Worm (Caenorhabditis elegans) whole organism, dauer: ENCODE measurements around the gene C08B6.3.

Experiments
- unc-62 ChIP-seq: sonication (generic microtip); optimal IDR thresholded peaks from 2 replicates; lab custom pipeline; 2017; ENCODE audit warnings: missing biosample characterization, missing genetic modification reagents, missing genetic modification characterization

The C08B6.3 gene

DNA sequence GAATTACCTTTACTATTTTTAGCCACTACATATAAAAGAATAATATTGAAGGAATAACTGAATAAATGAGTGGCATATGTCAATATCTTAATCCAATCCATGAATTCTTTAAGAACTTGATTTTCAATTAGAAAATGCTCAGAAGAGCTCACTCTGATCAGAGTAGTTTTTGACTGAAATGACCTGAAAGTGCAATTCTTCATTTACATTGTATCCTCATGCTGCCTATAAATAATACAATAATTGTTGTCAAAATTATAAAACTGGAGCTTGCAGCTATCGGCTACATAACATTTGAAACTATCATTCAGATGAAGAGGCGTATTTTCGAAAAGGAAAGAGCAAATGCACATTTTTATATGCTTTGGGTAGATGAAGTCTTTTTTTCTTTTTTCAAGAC lies 10.6 kb upstream of the C08B6.3 start, which contains the start of gene srxa-19:
Gene srxa-19 (minus strand): TSS at position 101 of the 400 bp plus-strand sequence.
- no peak for TF ChIP-seq unc-62 (GFP tag; lab: Kevin White, UChicago)

DNA sequence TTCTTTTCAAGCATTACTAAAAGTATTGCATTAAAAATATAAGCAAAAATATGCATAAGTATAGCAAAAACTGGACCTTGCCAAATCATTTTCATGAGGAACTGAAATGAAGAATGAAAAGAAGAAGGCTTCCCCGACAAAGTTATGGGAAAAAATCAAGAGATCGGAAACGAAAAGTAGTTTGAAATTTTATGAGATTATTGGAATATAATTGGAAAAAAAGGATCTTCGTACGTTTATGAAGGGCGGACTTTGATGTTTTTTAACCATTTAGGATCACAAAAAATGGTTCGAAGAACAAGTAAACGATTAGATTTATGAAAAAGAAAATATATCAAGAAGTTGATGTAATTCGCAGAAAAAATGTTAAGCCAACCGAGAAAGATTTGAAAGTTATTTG lies 8.8 kb upstream of the C08B6.3 start, which contains the start of gene srxa-18:
Gene srxa-18 (minus strand): TSS at position 100 of the 400 bp plus-strand sequence.
- TF ChIP-seq unc-62 (GFP tag; lab: Kevin White, UChicago) = no peak

DNA sequence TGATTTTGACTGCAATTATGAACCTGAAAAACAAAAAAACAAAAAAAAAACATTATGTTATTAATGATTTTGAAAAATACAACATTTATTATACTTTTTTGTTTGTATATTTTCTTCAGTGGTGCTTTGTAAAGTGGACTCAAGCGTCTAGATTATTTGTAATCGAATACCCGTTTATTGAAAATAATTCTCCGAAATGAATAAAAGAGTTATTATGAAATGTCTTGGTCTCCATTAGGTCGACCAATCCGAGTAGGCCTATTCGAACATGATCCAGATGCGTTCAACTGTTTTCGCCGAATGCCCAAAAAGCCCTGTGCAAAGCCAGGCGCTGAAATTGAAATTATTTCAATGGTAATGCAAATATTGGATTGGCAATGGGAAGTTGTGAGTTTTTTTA lies 5.4 kb upstream of the C08B6.3 start, which contains the start of gene C08B6.5:
Gene C08B6.5 (plus strand): TSS at position 301 of the 400 bp plus-strand sequence.
- no peak for TF ChIP-seq unc-62 (GFP tag; lab: Kevin White, UChicago)

DNA sequence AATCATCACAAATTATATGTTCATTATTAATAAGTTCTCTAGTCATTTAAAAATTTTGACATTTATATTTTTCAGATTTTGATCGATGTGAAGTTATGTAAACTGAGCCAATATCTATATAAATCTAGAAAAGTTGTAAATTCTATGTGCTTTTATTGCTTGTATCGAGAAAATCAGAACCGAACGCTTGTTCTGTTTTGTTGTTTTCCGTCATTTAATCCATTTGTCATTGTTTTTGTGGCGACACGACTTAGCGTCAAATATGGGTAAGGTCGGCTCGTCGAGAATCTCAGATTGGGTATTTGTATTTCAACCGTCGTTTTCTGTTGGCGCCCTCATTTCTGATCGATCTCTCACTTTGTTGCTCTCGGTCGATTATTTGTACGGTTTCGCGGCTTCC lies 2.2 kb upstream of the C08B6.3 start, which contains the start of gene cht-5:
Gene cht-5 (plus strand): TSS at position 301 of the 400 bp plus-strand sequence.
- TF ChIP-seq unc-62 (GFP tag; lab: Kevin White, UChicago) = no peak

- TF ChIP-seq unc-62 (GFP tag; lab: Kevin White, UChicago) = no peak
Measured at ce11 chrV:10111129-10111528, 958 bp downstream of the C08B6.3 start.

DNA sequence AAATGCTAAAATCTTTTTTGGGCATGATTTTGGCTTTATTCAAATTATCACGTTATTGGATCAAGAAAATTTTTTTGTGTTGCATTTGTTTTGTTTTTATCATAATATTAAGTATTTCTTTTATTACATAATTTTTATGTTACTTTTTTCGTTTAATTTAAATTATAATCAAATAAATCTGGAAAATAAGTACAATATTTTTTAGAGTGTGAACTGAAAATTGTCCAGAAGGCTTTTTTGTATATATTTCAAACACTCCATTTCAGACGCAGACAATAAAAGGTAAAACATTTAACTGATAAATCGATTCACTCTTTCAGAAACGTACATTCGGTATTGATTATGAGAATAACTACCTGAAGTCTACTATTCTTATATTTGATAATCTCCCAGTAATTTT lies 4.8 kb downstream of the C08B6.3 start, which contains the start of gene C08B6.11:
Gene C08B6.11 (plus strand): TSS at position 301 of the 400 bp plus-strand sequence.
- no peak for TF ChIP-seq unc-62 (GFP tag; lab: Kevin White, UChicago)

DNA sequence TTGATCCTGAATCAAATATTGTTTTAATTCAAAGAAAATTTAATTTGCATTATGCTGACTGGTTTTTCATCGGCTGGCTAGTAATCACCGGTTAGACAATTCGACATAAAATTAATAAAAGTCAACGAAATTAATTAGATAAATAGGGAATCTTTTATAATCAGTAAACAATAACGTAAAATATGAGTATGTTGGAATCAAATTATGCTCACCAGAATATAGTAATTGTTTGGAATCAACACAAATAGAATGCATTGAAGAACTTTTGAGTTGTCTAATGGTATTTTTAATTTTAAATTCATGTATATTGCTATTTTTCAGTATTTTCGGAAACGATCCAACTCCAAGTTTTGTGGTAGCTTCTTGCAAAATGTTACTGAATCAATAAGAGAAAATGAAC lies 6.7 kb downstream of the C08B6.3 start, which contains the start of gene C08B6.2:
Gene C08B6.2 (plus strand): TSS at position 301 of the 400 bp plus-strand sequence.
- TF ChIP-seq unc-62 (GFP tag; lab: Kevin White, UChicago) = no peak

DNA sequence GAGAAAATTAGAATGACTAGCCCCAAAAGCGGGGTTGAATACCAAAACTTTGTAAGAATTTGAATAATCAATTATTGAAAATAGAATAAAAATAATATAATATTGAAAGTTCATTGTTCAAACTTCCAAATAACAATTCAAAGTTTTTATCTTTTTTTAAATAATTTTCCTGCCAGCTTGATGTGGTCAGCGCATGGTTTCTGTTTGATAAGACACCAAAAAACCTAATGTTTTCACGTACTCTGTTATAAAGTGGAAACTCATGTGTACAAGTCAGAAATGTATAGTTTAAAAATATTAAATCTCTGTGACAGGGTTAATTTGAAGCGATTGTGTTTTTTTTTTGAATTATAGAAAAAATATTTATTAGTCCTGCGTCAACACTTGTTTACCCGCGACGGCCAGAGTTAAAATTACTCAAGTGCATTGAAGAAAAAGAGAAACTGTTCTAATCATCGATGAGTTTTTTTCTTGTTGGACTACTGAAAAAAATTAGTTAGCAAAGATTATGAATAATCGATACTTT lies 7.2 kb downstream of the C08B6.3 start, which contains the start of gene ugt-17:
Gene ugt-17 (minus strand): TSS at position 180 of the 526 bp plus-strand sequence.
- no peak for TF ChIP-seq unc-62 (GFP tag; lab: Kevin White, UChicago)

- no peak for TF ChIP-seq unc-62 (GFP tag; lab: Kevin White, UChicago)
Measured at ce11 chrV:10103811-10104210, 8.3 kb downstream of the C08B6.3 start.

ce11 chrV:10101916-10102315 lies 10.2 kb downstream of the C08B6.3 start, which contains the start of gene C08B6.14:
C08B6.14 (minus strand) TSS chrV:10102016.
- TF ChIP-seq unc-62 (GFP tag; lab: Kevin White, UChicago) = no peak

DNA sequence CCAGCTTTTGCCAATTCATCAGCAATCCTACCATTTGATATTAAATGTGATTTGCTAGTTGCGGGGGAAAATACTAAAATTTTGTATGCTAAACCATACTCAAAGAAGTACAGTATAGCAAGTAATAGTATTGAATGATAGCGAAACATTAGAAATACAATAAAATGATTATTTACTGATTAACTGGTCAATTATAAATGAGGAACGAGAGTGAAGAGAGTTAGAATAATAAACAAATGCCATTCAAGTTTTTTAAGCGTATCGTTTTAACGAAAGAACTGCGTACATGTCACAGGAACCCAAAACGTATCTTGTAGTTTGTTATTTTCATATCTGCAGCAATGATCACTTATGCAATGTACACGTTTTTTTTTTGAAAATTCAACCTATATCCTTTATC lies 13.7 kb downstream of the C08B6.3 start, which contains the start of gene ugt-47:
Gene ugt-47 (minus strand): TSS at position 169 of the 400 bp plus-strand sequence.
- TF ChIP-seq unc-62 (GFP tag; lab: Kevin White, UChicago) = no peak

ce11 chrV:10096932-10097331 lies 15.2 kb downstream of the C08B6.3 start:
- TF ChIP-seq unc-62 (GFP tag; lab: Kevin White, UChicago) = no peak

ce11 chrV:10094374-10094773 lies 17.7 kb downstream of the C08B6.3 start, which contains the start of gene srd-49:
srd-49 (plus strand) TSS chrV:10094674.
- TF ChIP-seq unc-62 (GFP tag; lab: Kevin White, UChicago) = no peak

- TF ChIP-seq unc-62 (GFP tag; lab: Kevin White, UChicago) = no peak
Measured at ce11 chrV:10091152-10091551, 20.9 kb downstream of the C08B6.3 start, which contains the start of gene R04B5.11. R04B5.11 (minus strand) TSS chrV:10091252.

- TF ChIP-seq unc-62 (GFP tag; lab: Kevin White, UChicago) = no peak
Measured at ce11 chrV:10090461-10090860, 21.6 kb downstream of the C08B6.3 start, which contains the start of gene R04B5.7. R04B5.7 (minus strand) TSS chrV:10090561.

- TF ChIP-seq unc-62 (GFP tag; lab: Kevin White, UChicago) = no peak
Measured at ce11 chrV:10087103-10087502, 25.0 kb downstream of the C08B6.3 start, which contains the start of gene R04B5.5. R04B5.5 (plus strand) TSS chrV:10087480.
